Fruit fly (Drosophila melanogaster) whole organism, pupa: ENCODE measurements around the gene Rpt2.

Experiments used
- CG10348 ChIP-seq: fragments of 200-800 bp; sonication (Bioruptor generic); IDR thresholded peaks from 2 replicates; pipeline ENCODE4 v1.3.6; 2022; ENCODE audit warnings: missing biosample characterization, missing genetic modification characterization
- CG12605 ChIP-seq: fragments of 200-800 bp; sonication (Bioruptor generic); IDR thresholded peaks from 2 replicates; pipeline ENCODE4 v1.3.6; 2022; ENCODE audit warnings: missing biosample characterization, missing genetic modification characterization
- CG13204 ChIP-seq: fragments of 200-800 bp; sonication (Bioruptor generic); optimal IDR thresholded peaks from 2 replicates; lab custom pipeline; 2018; ENCODE audit warnings: missing biosample characterization, mild to moderate bottlenecking, missing genetic modification characterization, moderate library complexity
- CG14655 ChIP-seq: fragments of 200-800 bp; sonication (Bioruptor generic); optimal IDR thresholded peaks from 3 replicates; lab custom pipeline; 2017; ENCODE audit warnings: mild to moderate bottlenecking, missing biosample characterization, missing genetic modification reagents, missing genetic modification characterization
- CG15710 ChIP-seq: fragments of 200-800 bp; sonication (Bioruptor generic); optimal IDR thresholded peaks from 2 replicates; lab custom pipeline; 2018; ENCODE audit warnings: missing biosample characterization, mild to moderate bottlenecking, missing genetic modification characterization, moderate library complexity
- CG17806 ChIP-seq: fragments of 200-800 bp; sonication (Bioruptor generic); optimal IDR thresholded peaks from 2 replicates; lab custom pipeline; 2018; ENCODE audit warnings: missing biosample characterization, mild to moderate bottlenecking, missing genetic modification characterization, moderate library complexity
- CG32121 ChIP-seq: fragments of 200-800 bp; sonication (Bioruptor generic); IDR thresholded peaks from 2 replicates; pipeline ENCODE4 v1.3.6; 2022; ENCODE audit warnings: missing biosample characterization, missing genetic modification characterization
- CG34367 ChIP-seq: fragments of 200-800 bp; sonication (Bioruptor generic); optimal IDR thresholded peaks from 2 replicates; lab custom pipeline; 2018; ENCODE audit warnings: missing biosample characterization, mild to moderate bottlenecking, missing genetic modification characterization
- CG4496 ChIP-seq: fragments of 200-800 bp; sonication (Bioruptor generic); IDR thresholded peaks from 3 replicates; pipeline ENCODE4 v1.3.6; 2022; ENCODE audit warnings: missing biosample characterization, missing genetic modification characterization
- CG8159 ChIP-seq: fragments of 200-800 bp; sonication (Bioruptor generic); optimal IDR thresholded peaks from 3 replicates; lab custom pipeline; 2018; ENCODE audit warnings: missing biosample characterization, mild to moderate bottlenecking, missing genetic modification characterization, moderate library complexity
- CG8301 ChIP-seq: fragments of 200-800 bp; sonication (Bioruptor generic); optimal IDR thresholded peaks from 2 replicates; lab custom pipeline; 2018; ENCODE audit warnings: missing biosample characterization, mild to moderate bottlenecking, missing genetic modification characterization
- CG9948 ChIP-seq: fragments of 200-800 bp; sonication (Bioruptor generic); optimal IDR thresholded peaks from 2 replicates; lab custom pipeline; 2018; ENCODE audit warnings: missing biosample characterization, mild to moderate bottlenecking, missing genetic modification characterization, moderate library complexity
- D1 ChIP-seq: fragments of 200-800 bp; sonication (Bioruptor generic); optimal IDR thresholded peaks from 2 replicates; lab custom pipeline; 2018; ENCODE audit warnings: missing biosample characterization, mild to moderate bottlenecking, missing genetic modification characterization, moderate library complexity
- EcR ChIP-seq: fragments of 200-800 bp; sonication (Bioruptor generic); optimal IDR thresholded peaks from 3 replicates; lab custom pipeline; 2019; ENCODE audit warnings: missing biosample characterization, missing genetic modification characterization, mild to moderate bottlenecking, moderate library complexity, missing genetic modification reagents
- Ets98B ChIP-seq: fragments of 200-800 bp; sonication (Bioruptor generic); IDR thresholded peaks from 2 replicates; pipeline ENCODE4 v1.3.6; 2022; ENCODE audit warnings: missing biosample characterization, missing genetic modification characterization
- Pif1A ChIP-seq: fragments of 200-800 bp; sonication (Bioruptor generic); optimal IDR thresholded peaks from 3 replicates; lab custom pipeline; 2016; ENCODE audit warnings: missing biosample characterization, missing genetic modification characterization
- Pif1B ChIP-seq: fragments of 200-800 bp; sonication (Bioruptor generic); optimal IDR thresholded peaks from 3 replicates; lab custom pipeline; 2016; ENCODE audit warnings: missing biosample characterization, missing genetic modification characterization
- Snoo ChIP-seq: fragments of 200-800 bp; sonication (Bioruptor generic); optimal IDR thresholded peaks from 3 replicates; lab custom pipeline; 2017; ENCODE audit warnings: missing biosample characterization, mild to moderate bottlenecking, missing genetic modification characterization, inconsistent platforms
- fd96Ca ChIP-seq: fragments of 200-800 bp; sonication (Bioruptor generic); IDR thresholded peaks from 3 replicates; pipeline ENCODE4 v1.3.6; 2022; ENCODE audit warnings: missing biosample characterization, missing genetic modification characterization
- gl ChIP-seq: fragments of 200-800 bp; sonication (Bioruptor generic); optimal IDR thresholded peaks from 2 replicates; lab custom pipeline; 2018; ENCODE audit warnings: missing biosample characterization, mild to moderate bottlenecking, missing genetic modification characterization
- rn ChIP-seq: fragments of 200-800 bp; sonication (Bioruptor generic); IDR thresholded peaks from 2 replicates; pipeline ENCODE4 v1.3.6; 2022; ENCODE audit warnings: missing biosample characterization, missing genetic modification characterization

The Rpt2 gene

dm6 chr3R:23903425-23903824 is 27.9 kb downstream of the Rpt2 start:
- TF ChIP-seq CG10348 (GFP tag; lab: Robert Waterston, UW) (no peak), CG8159 (tag; lab: Kevin White, UChicago) (peak; percentile 70), D1 (tag; lab: Kevin White, UChicago) (no peak)

dm6 chr3R:23902557-23902956 is 28.8 kb downstream of the Rpt2 start:
- no peak for TF ChIP-seq CG10348 (GFP tag; lab: Robert Waterston, UW)
- TF ChIP-seq CG13204 (GFP tag; lab: Kevin White, UChicago), result no peak
- TF ChIP-seq CG8301 (tag; lab: Kevin White, UChicago), result no peak
- no peak for TF ChIP-seq CG15710
- TF ChIP-seq CG32121, result 0 out of 2 replicates have a peak, but pooled peaks have one; percentile 12
- no peak for TF ChIP-seq CG9948 (tag; lab: Kevin White, UChicago)
- no peak for TF ChIP-seq D1 (tag; lab: Kevin White, UChicago)
- no peak for TF ChIP-seq gl (tag; lab: Kevin White, UChicago)
- no peak for TF ChIP-seq Snoo (tag; lab: Kevin White, UChicago)
- TF ChIP-seq Ets98B (GFP tag; lab: Robert Waterston, UW), result 0 out of 2 replicates have a peak, but pooled peaks have one; percentile 9
- TF ChIP-seq CG14655, result no peak
- TF ChIP-seq CG8159 (tag; lab: Kevin White, UChicago), result no peak
- TF ChIP-seq, all 21 proteins: peak for 2

- TF ChIP-seq CG9948 (tag; lab: Kevin White, UChicago) (peak; percentile 47), Pif1A (no peak), CG8301 (tag; lab: Kevin White, UChicago) (no peak), CG17806 (tag; lab: Kevin White, UChicago) (peak; percentile 21), CG12605 (GFP tag; lab: Robert Waterston, UW) (no peak), fd96Ca (GFP tag; lab: Robert Waterston, UW) (no peak), Snoo (tag; lab: Kevin White, UChicago) (no peak), CG14655 (no peak), CG32121 (no peak), CG34367 (tag; lab: Kevin White, UChicago) (peak; percentile 23), CG4496 (GFP tag; lab: Robert Waterston, UW) (no peak), Pif1B (GFP tag; lab: Kevin White, UChicago) (no peak), CG8159 (tag; lab: Kevin White, UChicago) (peak; percentile 65), D1 (tag; lab: Kevin White, UChicago) (no peak), gl (tag; lab: Kevin White, UChicago) (no peak), rn (no peak), CG15710 (peak; percentile 23), EcR (no peak), CG13204 (GFP tag; lab: Kevin White, UChicago) (no peak), Ets98B (GFP tag; lab: Robert Waterston, UW) (no peak), CG10348 (GFP tag; lab: Robert Waterston, UW) (no peak)
Observed at dm6 chr3R:23902034-23902433, 29.3 kb downstream of the Rpt2 start.

- TF ChIP-seq CG8301 (tag; lab: Kevin White, UChicago) (no peak), Pif1B (GFP tag; lab: Kevin White, UChicago) (no peak), CG32121 (no peak), CG15710 (no peak), CG4496 (GFP tag; lab: Robert Waterston, UW) (no peak), CG14655 (no peak), CG12605 (GFP tag; lab: Robert Waterston, UW) (no peak), CG10348 (GFP tag; lab: Robert Waterston, UW) (no peak), CG9948 (tag; lab: Kevin White, UChicago) (no peak), Pif1A (no peak), CG8159 (tag; lab: Kevin White, UChicago) (no peak), Ets98B (GFP tag; lab: Robert Waterston, UW) (no peak), CG17806 (tag; lab: Kevin White, UChicago) (no peak), fd96Ca (GFP tag; lab: Robert Waterston, UW) (no peak), D1 (tag; lab: Kevin White, UChicago) (no peak)
Observed at dm6 chr3R:23900092-23900491, 31.3 kb downstream of the Rpt2 start.

dm6 chr3R:23893460-23893859 is 37.9 kb downstream of the Rpt2 start, which contains the start of gene tbrd-1:
Gene tbrd-1 (minus strand): TSS chr3R:23893560.
- TF ChIP-seq CG8301 (tag; lab: Kevin White, UChicago), result no peak
- TF ChIP-seq CG9948 (tag; lab: Kevin White, UChicago), result no peak
- TF ChIP-seq rn, result no peak
- TF ChIP-seq Pif1A, result no peak
- no peak for TF ChIP-seq fd96Ca (GFP tag; lab: Robert Waterston, UW)
- no peak for TF ChIP-seq CG15710
- TF ChIP-seq CG14655, result no peak
- TF ChIP-seq Pif1B (GFP tag; lab: Kevin White, UChicago), result no peak
- no peak for TF ChIP-seq CG32121
- TF ChIP-seq Ets98B (GFP tag; lab: Robert Waterston, UW), result no peak
- TF ChIP-seq Snoo (tag; lab: Kevin White, UChicago), result no peak
- no peak for TF ChIP-seq CG34367 (tag; lab: Kevin White, UChicago)
- no peak for TF ChIP-seq CG13204 (GFP tag; lab: Kevin White, UChicago)
- no peak for TF ChIP-seq D1 (tag; lab: Kevin White, UChicago)
- no peak for TF ChIP-seq CG8159 (tag; lab: Kevin White, UChicago)
- TF ChIP-seq CG12605 (GFP tag; lab: Robert Waterston, UW), result no peak
- TF ChIP-seq CG17806 (tag; lab: Kevin White, UChicago), result no peak
- TF ChIP-seq, all 21 proteins: peak for 0

- no peak for TF ChIP-seq CG8159 (tag; lab: Kevin White, UChicago)
- TF ChIP-seq CG15710, result peak; percentile 27
Observed at dm6 chr3R:23890886-23891285, 40.5 kb downstream of the Rpt2 start, which contains the start of gene TfIIA-S. Gene TfIIA-S (minus strand): TSS chr3R:23891060.
